Worm (Caenorhabditis elegans) whole organism, L2 larva: ENCODE data around the gene bgnt-1.5.
A peak's percentile ranks its signal among the peaks of the same experiment; 100 is the strongest.

ENCODE experiments used
- C34F6.9 ChIP-seq: fragments of 150-350 bp; optimal IDR thresholded peaks from 2 replicates; lab custom pipeline; 2014; ENCODE audit warnings: missing biosample characterization, missing genetic modification characterization
- R02D3.7 ChIP-seq: fragments of 150-350 bp; optimal IDR thresholded peaks from 2 replicates; lab custom pipeline; 2014; ENCODE audit warnings: missing biosample characterization, missing genetic modification characterization
- ZK546.5 ChIP-seq: sonication (generic microtip); optimal IDR thresholded peaks from 2 replicates; lab custom pipeline; 2017; ENCODE audit warnings: missing biosample characterization, missing genetic modification characterization
- ama-1 ChIP-seq: fragments of 150-350 bp; optimal IDR thresholded peaks from 2 replicates; lab custom pipeline; 2018; ENCODE audit warnings: inconsistent platforms
- blmp-1 ChIP-seq: sonication (generic microtip); optimal IDR thresholded peaks from 2 replicates; lab custom pipeline; 2017; ENCODE audit warnings: missing genetic modification characterization, mild to moderate bottlenecking, missing compliant biosample characterization, antibody characterized with exemption, moderate library complexity; ENCODE audit not compliant: insufficient read depth
- ceh-16 ChIP-seq: fragments of 150-350 bp; optimal IDR thresholded peaks from 2 replicates; lab custom pipeline; 2014; ENCODE audit warnings: missing biosample characterization, missing genetic modification characterization
- ceh-82 ChIP-seq: fragments of 150-350 bp; optimal IDR thresholded peaks from 2 replicates; lab custom pipeline; 2014; ENCODE audit warnings: missing biosample characterization, missing genetic modification characterization
- crh-2 ChIP-seq: sonication (generic microtip); optimal IDR thresholded peaks from 2 replicates; lab custom pipeline; 2017; ENCODE audit warnings: missing biosample characterization, missing genetic modification characterization
- dmd-4 ChIP-seq: sonication (generic microtip); optimal IDR thresholded peaks from 2 replicates; lab custom pipeline; 2017; ENCODE audit warnings: missing biosample characterization, missing genetic modification characterization
- egl-27 ChIP-seq: sonication (generic microtip); optimal IDR thresholded peaks from 3 replicates; lab custom pipeline; 2017; ENCODE audit warnings: missing biosample characterization, missing genetic modification reagents, missing genetic modification characterization
- elt-1 ChIP-seq: fragments of 150-350 bp; optimal IDR thresholded peaks from 2 replicates; lab custom pipeline; 2014; ENCODE audit warnings: missing biosample characterization, missing genetic modification characterization
- elt-3 ChIP-seq: sonication (generic microtip); optimal IDR thresholded peaks from 2 replicates; lab custom pipeline; 2017; ENCODE audit warnings: missing biosample characterization, missing genetic modification characterization
- fos-1 ChIP-seq: fragments of 150-350 bp; optimal IDR thresholded peaks from 2 replicates; lab custom pipeline; 2014; ENCODE audit warnings: missing biosample characterization, missing genetic modification characterization
- lin-11 ChIP-seq: fragments of 150-350 bp; sonication (generic microtip); optimal IDR thresholded peaks from 2 replicates; lab custom pipeline; 2014; ENCODE audit warnings: missing biosample characterization, missing genetic modification characterization, inconsistent platforms, mixed read lengths
- lin-13 ChIP-seq: fragments of 150-350 bp; optimal IDR thresholded peaks from 2 replicates; lab custom pipeline; 2014; ENCODE audit warnings: missing biosample characterization, missing genetic modification reagents, missing genetic modification characterization
- lin-39 ChIP-seq: fragments of 150-350 bp; optimal IDR thresholded peaks from 2 replicates; lab custom pipeline; 2014; ENCODE audit warnings: missing biosample characterization, missing genetic modification reagents, missing genetic modification characterization
- lsy-2 ChIP-seq, 2 experiments: fragments of 150-350 bp in 1 of 2; sonication (generic microtip) in 1 of 2; optimal IDR thresholded peaks; 2 replicates each; lab custom pipeline; 2014 to 2017; ENCODE audit warnings: missing biosample characterization in 2 of 2, missing genetic modification characterization in 2 of 2
- mdl-1 ChIP-seq, 2 experiments: fragments of 150-350 bp in 1 of 2; sonication (generic microtip) in 1 of 2; optimal IDR thresholded peaks; 2 replicates each; lab custom pipeline; 2017; ENCODE audit warnings: missing biosample characterization in 2 of 2, missing genetic modification characterization in 2 of 2
- nhr-10 ChIP-seq: sonication (generic microtip); optimal IDR thresholded peaks from 2 replicates; lab custom pipeline; 2017; ENCODE audit warnings: missing biosample characterization, missing genetic modification characterization
- nhr-11 ChIP-seq: fragments of 150-350 bp; optimal IDR thresholded peaks from 2 replicates; lab custom pipeline; 2014; ENCODE audit warnings: missing biosample characterization, missing genetic modification characterization
- nhr-12 ChIP-seq: fragments of 150-350 bp; optimal IDR thresholded peaks from 2 replicates; lab custom pipeline; 2014; ENCODE audit warnings: missing biosample characterization, missing genetic modification characterization
- nhr-129 ChIP-seq: fragments of 150-350 bp; optimal IDR thresholded peaks from 2 replicates; lab custom pipeline; 2014; ENCODE audit warnings: missing biosample characterization, missing genetic modification characterization
- nhr-21 ChIP-seq: fragments of 150-350 bp; optimal IDR thresholded peaks from 2 replicates; lab custom pipeline; 2014; ENCODE audit warnings: missing biosample characterization, missing genetic modification characterization
- nhr-23 ChIP-seq: fragments of 150-350 bp; optimal IDR thresholded peaks from 2 replicates; lab custom pipeline; 2014; ENCODE audit warnings: missing biosample characterization, missing genetic modification reagents, missing genetic modification characterization
- nhr-237 ChIP-seq: fragments of 150-350 bp; optimal IDR thresholded peaks from 2 replicates; lab custom pipeline; 2014; ENCODE audit warnings: missing biosample characterization, missing genetic modification characterization
- sem-4 ChIP-seq: fragments of 150-350 bp; optimal IDR thresholded peaks from 2 replicates; lab custom pipeline; 2014; ENCODE audit warnings: missing biosample characterization, missing genetic modification reagents, missing genetic modification characterization
- skn-1 ChIP-seq: sonication (generic microtip); optimal IDR thresholded peaks from 2 replicates; lab custom pipeline; 2017; ENCODE audit warnings: missing biosample characterization, missing genetic modification characterization
- sma-3 ChIP-seq: sonication (generic microtip); optimal IDR thresholded peaks from 2 replicates; lab custom pipeline; 2016; ENCODE audit warnings: missing genetic modification reagents, missing genetic modification characterization, missing compliant biosample characterization
- sma-9 ChIP-seq, 2 experiments: fragments of 150-350 bp in 1 of 2; sonication (generic microtip) in 1 of 2; optimal IDR thresholded peaks; 2 replicates each; lab custom pipeline; 2014 to 2016; ENCODE audit warnings: missing genetic modification characterization in 2 of 2, mild to moderate bottlenecking in 1 of 2, missing biosample characterization in 1 of 2, missing compliant biosample characterization in 1 of 2, missing genetic modification reagents in 1 of 2, moderate library complexity in 1 of 2
- snpc-4 ChIP-seq: fragments of 150-350 bp; optimal IDR thresholded peaks from 2 replicates; lab custom pipeline; 2014; ENCODE audit warnings: missing biosample characterization, missing genetic modification characterization
- unc-55 ChIP-seq: fragments of 150-350 bp; sonication (generic microtip); optimal IDR thresholded peaks from 3 replicates; lab custom pipeline; 2014; ENCODE audit warnings: missing biosample characterization, missing genetic modification reagents, missing genetic modification characterization
- unc-62 ChIP-seq: fragments of 150-350 bp; optimal IDR thresholded peaks from 2 replicates; lab custom pipeline; 2014; ENCODE audit warnings: missing biosample characterization, missing genetic modification reagents, missing genetic modification characterization
- zag-1 ChIP-seq: fragments of 150-350 bp; optimal IDR thresholded peaks from 2 replicates; lab custom pipeline; 2014; ENCODE audit warnings: missing biosample characterization, missing genetic modification characterization
- ztf-1 ChIP-seq: fragments of 200-800 bp; sonication (Bioruptor generic); conservative IDR thresholded peaks from 2 replicates; pipeline ENCODE4 v1.3.6; 2022; ENCODE audit warnings: missing genetic modification characterization, missing compliant biosample characterization
- ztf-11 ChIP-seq: sonication (generic microtip); optimal IDR thresholded peaks from 2 replicates; lab custom pipeline; 2017; ENCODE audit warnings: missing biosample characterization, missing genetic modification characterization
- ztf-4 ChIP-seq: fragments of 150-350 bp; optimal IDR thresholded peaks from 2 replicates; lab custom pipeline; 2014; ENCODE audit warnings: missing biosample characterization, missing genetic modification characterization

Gene bgnt-1.5

ce11 chrX:13225111-13225905 is 6.9 kb downstream of the bgnt-1.5 start (continued):
- TF ChIP-seq lsy-2 (tag; optimal IDR thresholded peaks at IDR 0.05; lab: Kevin White, UChicago) (peak in 1 of 2 experiments; percentile 25), nhr-10 (tag; lab: Kevin White, UChicago) (no peak), mdl-1 (tag; optimal IDR thresholded peaks at IDR 0.05; lab: Kevin White, UChicago) (no peak), lin-11 (tag; lab: Kevin White, UChicago) (peak; percentile 21), crh-2 (tag; lab: Kevin White, UChicago) (peak; percentile 34), ztf-4 (tag; lab: Kevin White, UChicago) (no peak), egl-27 (tag; lab: Kevin White, UChicago) (no peak), sma-9 (GFP tag; optimal IDR thresholded peaks at IDR 0.05; lab: Kevin White, UChicago) (peak; percentile 14), sma-9 (tag; optimal IDR thresholded peaks at IDR 0.05; lab: Kevin White, UChicago) (no peak), sem-4 (no peak), ceh-16 (tag; lab: Kevin White, UChicago) (no peak), nhr-12 (tag; lab: Kevin White, UChicago) (no peak), ama-1 (peak; percentile 13), unc-62 (GFP tag; lab: Kevin White, UChicago) (no peak), nhr-237 (tag; lab: Kevin White, UChicago) (no peak), nhr-129 (tag; lab: Kevin White, UChicago) (peak; percentile 37), snpc-4 (tag; lab: Kevin White, UChicago) (no peak), skn-1 (tag; lab: Kevin White, UChicago) (no peak), C34F6.9 (tag; lab: Kevin White, UChicago) (peak; percentile 51), R02D3.7 (tag; lab: Kevin White, UChicago) (no peak)

- TF ChIP-seq sma-9 (GFP tag; optimal IDR thresholded peaks at IDR 0.05; lab: Kevin White, UChicago) (no peak), sma-9 (tag; optimal IDR thresholded peaks at IDR 0.05; lab: Kevin White, UChicago) (no peak), zag-1 (tag; lab: Kevin White, UChicago) (no peak), skn-1 (tag; lab: Kevin White, UChicago) (no peak)
- TF ChIP-seq, all 48 proteins: peak for 0
Observed at ce11 chrX:13224608-13225007, 7.6 kb downstream of the bgnt-1.5 start, which contains the start of gene skr-19. skr-19 (minus strand) TSS chrX:13224708.

- TF ChIP-seq crh-2 (tag; lab: Kevin White, UChicago), result no peak
- TF ChIP-seq unc-55, result no peak
- TF ChIP-seq R02D3.7 (tag; lab: Kevin White, UChicago), result no peak
- no peak for TF ChIP-seq nhr-10 (tag; lab: Kevin White, UChicago)
- TF ChIP-seq sma-3 (GFP tag; lab: Kevin White, UChicago), result no peak
- no peak for TF ChIP-seq nhr-21 (tag; lab: Kevin White, UChicago)
- no peak for TF ChIP-seq nhr-11
- no peak for TF ChIP-seq lin-13 (GFP tag; lab: Kevin White, UChicago)
- TF ChIP-seq dmd-4 (tag; lab: Kevin White, UChicago), result no peak
- no peak for TF ChIP-seq fos-1
- no peak for TF ChIP-seq ama-1
Observed at ce11 chrX:13223437-13223836, 8.7 kb downstream of the bgnt-1.5 start, which contains the start of gene skr-20. skr-20 (minus strand) TSS chrX:13223537.

- TF ChIP-seq skn-1 (tag; lab: Kevin White, UChicago), result no peak
- no peak for TF ChIP-seq lin-39 (tag; lab: Kevin White, UChicago)
- TF ChIP-seq blmp-1 (tag; lab: Kevin White, UChicago), result no peak
- TF ChIP-seq dmd-4 (tag; lab: Kevin White, UChicago), result no peak
- TF ChIP-seq ztf-1 (GFP tag; lab: Robert Waterston, UW), result no peak
- no peak for TF ChIP-seq elt-1 (tag; lab: Kevin White, UChicago)
- TF ChIP-seq ceh-82 (tag; lab: Kevin White, UChicago), result no peak
- TF ChIP-seq mdl-1 (tag; optimal IDR thresholded peaks at IDR 0.05; lab: Kevin White, UChicago), result no peak
- no peak for TF ChIP-seq nhr-10 (tag; lab: Kevin White, UChicago)
- TF ChIP-seq C34F6.9 (tag; lab: Kevin White, UChicago), result no peak
- no peak for TF ChIP-seq crh-2 (tag; lab: Kevin White, UChicago)
- TF ChIP-seq nhr-23 (tag; lab: Kevin White, UChicago), result no peak
- peak in 1 of 2 experiments; percentile 9 for TF ChIP-seq lsy-2 (tag; optimal IDR thresholded peaks at IDR 0.05; lab: Kevin White, UChicago)
- peak; percentile 48 for TF ChIP-seq nhr-129 (tag; lab: Kevin White, UChicago)
- TF ChIP-seq zag-1 (tag; lab: Kevin White, UChicago), result no peak
- no peak for TF ChIP-seq R02D3.7 (tag; lab: Kevin White, UChicago)
- TF ChIP-seq fos-1, result peak; percentile 30
- no peak for TF ChIP-seq elt-3
- TF ChIP-seq ceh-16 (tag; lab: Kevin White, UChicago), result no peak
- TF ChIP-seq ztf-11 (tag; lab: Kevin White, UChicago), result no peak
- TF ChIP-seq sma-9 (GFP tag; optimal IDR thresholded peaks at IDR 0.05; lab: Kevin White, UChicago), result peak; percentile 4
- no peak for TF ChIP-seq sma-9 (tag; optimal IDR thresholded peaks at IDR 0.05; lab: Kevin White, UChicago)
- no peak for TF ChIP-seq ZK546.5
- TF ChIP-seq nhr-21 (tag; lab: Kevin White, UChicago), result no peak
- TF ChIP-seq ztf-4 (tag; lab: Kevin White, UChicago), result no peak
- no peak for TF ChIP-seq unc-55
Observed at ce11 chrX:13221357-13221756, 10.8 kb downstream of the bgnt-1.5 start, which contains the start of gene asp-4. asp-4 (minus strand) TSS chrX:13221462.
